Worm (Caenorhabditis elegans): ENCODE measurements around the gene acs-3.

acs-3 gene

ce11 chrV:1969228-1969627 lies at the start of gene acs-3:
Gene acs-3 (plus strand): TSS chrV:1969528.
- TF ChIP-seq lsy-12 (tag; optimal IDR thresholded peaks at IDR 0.05): no peak
- no peak for TF ChIP-seq ztf-11 (tag; optimal IDR thresholded peaks at IDR 0.05)
- TF ChIP-seq fos-1 (tag; optimal IDR thresholded peaks at IDR 0.05): no peak
- no peak for TF ChIP-seq egl-5 (tag; optimal IDR thresholded peaks at IDR 0.05)
- TF ChIP-seq nhr-43 (tag; optimal IDR thresholded peaks at IDR 0.05; ENCODE audit: poor library complexity, severe bottlenecking): no peak
- TF ChIP-seq sea-2 (GFP tag; optimal IDR thresholded peaks at IDR 0.05): no peak
- no peak for TF ChIP-seq nhr-25 (tag; optimal IDR thresholded peaks at IDR 0.05)
- TF ChIP-seq ceh-28 (tag; optimal IDR thresholded peaks at IDR 0.05): no peak
- no peak for TF ChIP-seq nhr-237 (tag; optimal IDR thresholded peaks at IDR 0.05)
- TF ChIP-seq nhr-77 (tag; optimal IDR thresholded peaks at IDR 0.05): no peak
- TF ChIP-seq lin-15B (tag; optimal IDR thresholded peaks at IDR 0.05): no peak
- TF ChIP-seq hmg-11 (tag; optimal IDR thresholded peaks at IDR 0.05): no peak
- no peak for TF ChIP-seq nhr-67 (tag; optimal IDR thresholded peaks at IDR 0.05)
- no peak for TF ChIP-seq eor-1 (tag; optimal IDR thresholded peaks at IDR 0.05)
- no peak for TF ChIP-seq skn-1 (tag; optimal IDR thresholded peaks at IDR 0.05)
- no peak for TF ChIP-seq elt-2 (tag; optimal IDR thresholded peaks at IDR 0.05)

ce11 chrV:1920105-1920504 lies 49.2 kb upstream of the acs-3 start, which contains the start of gene Y32G9A.12:
Gene Y32G9A.12 (minus strand): TSS chrV:1920205.
- TF ChIP-seq nhr-237 (tag; optimal IDR thresholded peaks at IDR 0.05): no peak
- TF ChIP-seq egl-27 (tag; optimal IDR thresholded peaks at IDR 0.05): no peak
- TF ChIP-seq jun-1 (tag; optimal IDR thresholded peaks at IDR 0.05): no peak
- no peak for TF ChIP-seq ztf-11 (tag; optimal IDR thresholded peaks at IDR 0.05)
- no peak for TF ChIP-seq skn-1 (tag; optimal IDR thresholded peaks at IDR 0.05)
- TF ChIP-seq egl-5 (tag; optimal IDR thresholded peaks at IDR 0.05): no peak
- TF ChIP-seq nhr-12 (tag; optimal IDR thresholded peaks at IDR 0.05): no peak

ce11 chrV:1921321-1921720 lies 48.0 kb upstream of the acs-3 start, which contains the start of gene gst-37:
Gene gst-37 (plus strand): TSS chrV:1921621.
- TF ChIP-seq eor-1 (tag; optimal IDR thresholded peaks at IDR 0.05): no peak
- no peak for TF ChIP-seq fos-1 (tag; optimal IDR thresholded peaks at IDR 0.05)
- TF ChIP-seq skn-1 (tag; optimal IDR thresholded peaks at IDR 0.05): no peak
- no peak for TF ChIP-seq ceh-28 (tag; optimal IDR thresholded peaks at IDR 0.05)
- no peak for TF ChIP-seq aly-2 (tag; optimal IDR thresholded peaks at IDR 0.05)
- no peak for TF ChIP-seq ama-1 (optimal IDR thresholded peaks at IDR 0.05)
- TF ChIP-seq nhr-23 (tag; optimal IDR thresholded peaks at IDR 0.05): no peak
- no peak for TF ChIP-seq elt-3 (tag; optimal IDR thresholded peaks at IDR 0.05)
- TF ChIP-seq R02D3.7 (tag; optimal IDR thresholded peaks at IDR 0.05): no peak
- no peak for TF ChIP-seq pqm-1 (tag; optimal IDR thresholded peaks at IDR 0.05)
- TF ChIP-seq hmg-11 (tag; optimal IDR thresholded peaks at IDR 0.05): no peak
- TF ChIP-seq nhr-12 (tag; optimal IDR thresholded peaks at IDR 0.05): no peak
- TF ChIP-seq mdl-1 (tag; optimal IDR thresholded peaks at IDR 0.05): no peak
- TF ChIP-seq ceh-82 (tag; optimal IDR thresholded peaks at IDR 0.05): no peak
- TF ChIP-seq nhr-43 (tag; optimal IDR thresholded peaks at IDR 0.05; ENCODE audit: poor library complexity, severe bottlenecking): no peak
- TF ChIP-seq lsy-12 (tag; optimal IDR thresholded peaks at IDR 0.05): no peak
- TF ChIP-seq pha-4 (tag; optimal IDR thresholded peaks at IDR 0.05): no peak
- TF ChIP-seq egl-5 (tag; optimal IDR thresholded peaks at IDR 0.05): no peak
- no peak for TF ChIP-seq lin-15B (tag; optimal IDR thresholded peaks at IDR 0.05)
- TF ChIP-seq elt-1 (tag; optimal IDR thresholded peaks at IDR 0.05): no peak

ce11 chrV:1925487-1925886 lies 43.8 kb upstream of the acs-3 start, which contains the start of gene T06A1.1:
Gene T06A1.1 (minus strand): TSS chrV:1925587.
- TF ChIP-seq nhr-12 (tag; optimal IDR thresholded peaks at IDR 0.05) (no peak), mdl-1 (tag; optimal IDR thresholded peaks at IDR 0.05) (no peak), nfya-1 (tag; optimal IDR thresholded peaks at IDR 0.05; ENCODE audit: insufficient read depth) (no peak), unc-62 (GFP tag; optimal IDR thresholded peaks at IDR 0.05) (no peak), pha-4 (tag; optimal IDR thresholded peaks at IDR 0.05) (no peak), pqm-1 (tag; optimal IDR thresholded peaks at IDR 0.05) (no peak), zag-1 (tag; optimal IDR thresholded peaks at IDR 0.05) (no peak), fkh-10 (GFP tag; optimal IDR thresholded peaks at IDR 0.05) (no peak), ceh-28 (tag; optimal IDR thresholded peaks at IDR 0.05) (no peak), ZK546.5 (tag; optimal IDR thresholded peaks at IDR 0.05) (no peak), ama-1 (optimal IDR thresholded peaks at IDR 0.05) (no peak), fkh-2 (tag; optimal IDR thresholded peaks at IDR 0.05) (no peak), mml-1 (tag; optimal IDR thresholded peaks at IDR 0.05) (no peak), ztf-11 (tag; optimal IDR thresholded peaks at IDR 0.05) (no peak), nhr-28 (tag; optimal IDR thresholded peaks at IDR 0.05) (no peak)

Data from whole organism, L3 larva.